Worm (Caenorhabditis elegans) whole organism, L4 larva: ENCODE data around the gene F54C9.3.

ENCODE experiments used
- D1046.2 ChIP-seq: fragments of 200-800 bp; sonication (Bioruptor generic); IDR thresholded peaks from 2 replicates; pipeline ENCODE4 v1.3.6; 2022; ENCODE audit warnings: missing genetic modification characterization, missing compliant biosample characterization
- F26F4.8 ChIP-seq: fragments of 200-800 bp; sonication (Bioruptor generic); conservative IDR thresholded peaks from 2 replicates; pipeline ENCODE4 v1.3.6; 2022; ENCODE audit warnings: missing genetic modification characterization, missing compliant biosample characterization
- T20F7.1 ChIP-seq: fragments of 200-800 bp; sonication (Bioruptor generic); optimal IDR thresholded peaks from 2 replicates; lab custom pipeline; 2018; ENCODE audit warnings: mild to moderate bottlenecking, missing genetic modification characterization, missing compliant biosample characterization
- Y105C5A.15 ChIP-seq: fragments of 200-800 bp; sonication (Bioruptor generic); IDR thresholded peaks from 2 replicates; pipeline ENCODE4 v1.3.6; 2022; ENCODE audit warnings: missing genetic modification characterization, missing compliant biosample characterization
- Y48G9A.11 ChIP-seq: fragments of 200-800 bp; sonication (Bioruptor generic); IDR thresholded peaks from 2 replicates; pipeline ENCODE4 v1.3.6; 2022; ENCODE audit warnings: missing genetic modification reagents, missing genetic modification characterization, missing compliant biosample characterization
- Y75B8A.6 ChIP-seq: fragments of 200-800 bp; sonication (Bioruptor generic); IDR thresholded peaks from 2 replicates; pipeline ENCODE4 v1.3.6; 2022; ENCODE audit warnings: missing genetic modification reagents, missing genetic modification characterization, missing compliant biosample characterization
- ZK337.2 ChIP-seq: fragments of 200-800 bp; sonication (Bioruptor generic); IDR thresholded peaks from 2 replicates; pipeline ENCODE4 v1.3.6; 2022; ENCODE audit warnings: missing genetic modification reagents, missing genetic modification characterization, missing compliant biosample characterization
- aha-1 ChIP-seq: fragments of 150-350 bp; peaks from one replicate; lab custom pipeline; 2014; ENCODE audit warnings: missing biosample characterization, missing genetic modification characterization
- aly-2 ChIP-seq: sonication (generic microtip); optimal IDR thresholded peaks from 2 replicates; lab custom pipeline; 2018; ENCODE audit warnings: missing biosample characterization, missing genetic modification characterization
- attf-4 ChIP-seq: sonication (generic microtip); optimal IDR thresholded peaks from 3 replicates; lab custom pipeline; 2017; ENCODE audit warnings: missing biosample characterization, missing genetic modification characterization
- ceh-32 ChIP-seq: sonication (generic microtip); optimal IDR thresholded peaks from 2 replicates; lab custom pipeline; 2016; ENCODE audit warnings: mild to moderate bottlenecking, missing genetic modification characterization, missing compliant biosample characterization; ENCODE audit not compliant: poor library complexity
- ceh-44 ChIP-seq: fragments of 200-800 bp; sonication (Bioruptor generic); IDR thresholded peaks from 2 replicates; pipeline ENCODE4 v1.3.6; 2022; ENCODE audit warnings: missing genetic modification reagents, missing genetic modification characterization, missing compliant biosample characterization
- ceh-62 ChIP-seq: sonication (generic microtip); optimal IDR thresholded peaks from 2 replicates; lab custom pipeline; 2017; ENCODE audit warnings: missing biosample characterization, missing genetic modification characterization
- cey-2 ChIP-seq: sonication (generic microtip); optimal IDR thresholded peaks from 3 replicates; lab custom pipeline; 2017; ENCODE audit warnings: missing genetic modification characterization, mild to moderate bottlenecking, missing compliant biosample characterization, antibody characterized with exemption, borderline replicate concordance; ENCODE audit not compliant: insufficient read depth
- daf-16 ChIP-seq, 3 experiments: sonication (generic microtip); optimal IDR thresholded peaks; 2 replicates each; lab custom pipeline; 2016 to 2017; ENCODE audit warnings: missing genetic modification characterization in 3 of 3, missing genetic modification reagents in 3 of 3, mild to moderate bottlenecking in 2 of 3, missing compliant biosample characterization in 2 of 3, missing biosample characterization in 1 of 3, moderate library complexity in 1 of 3
- daf-19 ChIP-seq: fragments of 200-800 bp; sonication (Bioruptor generic); conservative IDR thresholded peaks from 2 replicates; pipeline ENCODE4 v1.3.6; 2022; ENCODE audit warnings: missing genetic modification characterization, missing compliant biosample characterization
- daf-8 ChIP-seq: fragments of 200-800 bp; sonication (Bioruptor generic); IDR thresholded peaks from 2 replicates; pipeline ENCODE4 v1.3.6; 2022; ENCODE audit warnings: missing genetic modification characterization, missing compliant biosample characterization
- dmd-6 ChIP-seq: fragments of 200-800 bp; sonication (Bioruptor generic); IDR thresholded peaks from 2 replicates; pipeline ENCODE4 v1.3.6; 2022; ENCODE audit warnings: missing genetic modification reagents, missing genetic modification characterization, missing compliant biosample characterization
- dpl-1 ChIP-seq: fragments of 150-350 bp; optimal IDR thresholded peaks from 2 replicates; lab custom pipeline; 2014; ENCODE audit warnings: missing biosample characterization, missing genetic modification reagents, missing genetic modification characterization
- duxl-1 ChIP-seq: sonication (generic microtip); optimal IDR thresholded peaks from 2 replicates; lab custom pipeline; 2016; ENCODE audit warnings: mild to moderate bottlenecking, missing genetic modification characterization, moderate library complexity, missing compliant biosample characterization; ENCODE audit not compliant: poor library complexity
- dve-1 ChIP-seq: sonication (generic microtip); optimal IDR thresholded peaks from 2 replicates; lab custom pipeline; 2017; ENCODE audit warnings: antibody characterized with exemption, mild to moderate bottlenecking, missing genetic modification characterization, missing compliant biosample characterization; ENCODE audit not compliant: insufficient read depth
- egl-43 ChIP-seq: fragments of 200-800 bp; sonication (Bioruptor generic); IDR thresholded peaks from 2 replicates; pipeline ENCODE4 v1.3.6; 2022; ENCODE audit warnings: missing genetic modification reagents, missing genetic modification characterization, missing compliant biosample characterization
- hif-1 ChIP-seq, 2 experiments: sonication (generic microtip); optimal IDR thresholded peaks; 2 replicates each; lab custom pipeline; 2016 to 2017; ENCODE audit warnings: missing compliant biosample characterization in 2 of 2, missing genetic modification characterization in 2 of 2, missing genetic modification reagents in 2 of 2, missing genotype in 2 of 2, mild to moderate bottlenecking in 1 of 2
- hlh-11 ChIP-seq: fragments of 200-800 bp; sonication (Bioruptor generic); optimal IDR thresholded peaks from 2 replicates; lab custom pipeline; 2018; ENCODE audit warnings: mild to moderate bottlenecking, missing genetic modification characterization, missing compliant biosample characterization
- hlh-30 ChIP-seq: sonication (generic microtip); optimal IDR thresholded peaks from 2 replicates; lab custom pipeline; 2017; ENCODE audit warnings: antibody characterized with exemption, mild to moderate bottlenecking, missing genetic modification characterization, missing compliant biosample characterization; ENCODE audit not compliant: insufficient read depth
- jun-1 ChIP-seq: fragments of 150-350 bp; optimal IDR thresholded peaks from 2 replicates; lab custom pipeline; 2014; ENCODE audit warnings: missing biosample characterization, missing genetic modification reagents, missing genetic modification characterization
- lin-1 ChIP-seq: fragments of 200-800 bp; sonication (Bioruptor generic); IDR thresholded peaks from 2 replicates; pipeline ENCODE4 v1.3.6; 2022; ENCODE audit warnings: missing genetic modification reagents, missing genetic modification characterization, missing compliant biosample characterization
- lin-38 ChIP-seq: fragments of 200-800 bp; sonication (Bioruptor generic); IDR thresholded peaks from 2 replicates; pipeline ENCODE4 v1.3.6; 2022; ENCODE audit warnings: missing genetic modification reagents, missing genetic modification characterization, missing compliant biosample characterization
- lsy-2 ChIP-seq, 2 experiments: fragments of 150-350 bp in 1 of 2; sonication (generic microtip) in 1 of 2; optimal IDR thresholded peaks; 2 replicates each; lab custom pipeline; 2014 to 2017; ENCODE audit warnings: missing biosample characterization in 2 of 2, missing genetic modification characterization in 2 of 2
- mdl-1 ChIP-seq, 2 experiments: fragments of 150-350 bp in 1 of 2; sonication (generic microtip) in 1 of 2; optimal IDR thresholded peaks; 2 replicates each; lab custom pipeline; 2014 to 2017; ENCODE audit warnings: missing biosample characterization in 2 of 2, missing genetic modification characterization in 2 of 2
- mes-2 ChIP-seq: sonication (generic microtip); optimal IDR thresholded peaks from 2 replicates; lab custom pipeline; 2016; ENCODE audit warnings: missing genotype, mild to moderate bottlenecking, missing genetic modification characterization, missing compliant biosample characterization; ENCODE audit not compliant: poor library complexity, severe bottlenecking
- nhr-10 ChIP-seq: fragments of 150-350 bp; optimal IDR thresholded peaks from 2 replicates; lab custom pipeline; 2014; ENCODE audit warnings: missing biosample characterization, missing genetic modification characterization
- nhr-102 ChIP-seq: sonication (generic microtip); optimal IDR thresholded peaks from 2 replicates; lab custom pipeline; 2016; ENCODE audit warnings: mild to moderate bottlenecking, missing genetic modification characterization, moderate library complexity, missing compliant biosample characterization
- nhr-28 ChIP-seq: fragments of 150-350 bp; optimal IDR thresholded peaks from 2 replicates; lab custom pipeline; 2014; ENCODE audit warnings: missing biosample characterization, missing genetic modification characterization
- nhr-76 ChIP-seq: fragments of 150-350 bp; optimal IDR thresholded peaks from 2 replicates; lab custom pipeline; 2014; ENCODE audit warnings: missing biosample characterization, missing genetic modification characterization
- pha-4 ChIP-seq, 2 experiments: fragments of 150-350 bp in 1 of 2; fragments of 200-800 bp in 1 of 2; sonication (Bioruptor generic) in 1 of 2; IDR thresholded peaks in 1 of 2; optimal IDR thresholded peaks in 1 of 2; 2 replicates each; pipeline versions ENCODE4 v1.3.6 to Lab custom; 2014 to 2022; ENCODE audit warnings: missing genetic modification characterization in 2 of 2, missing genetic modification reagents in 2 of 2, missing biosample characterization in 1 of 2, missing compliant biosample characterization in 1 of 2
- sdz-12 ChIP-seq: fragments of 200-800 bp; sonication (Bioruptor generic); optimal IDR thresholded peaks from 2 replicates; lab custom pipeline; 2018; ENCODE audit warnings: mild to moderate bottlenecking, missing genetic modification characterization, missing compliant biosample characterization
- unc-130 ChIP-seq: sonication (generic microtip); optimal IDR thresholded peaks from 2 replicates; lab custom pipeline; 2016; ENCODE audit warnings: missing genetic modification reagents, missing genetic modification characterization, missing compliant biosample characterization
- unc-39 ChIP-seq: sonication (generic microtip); optimal IDR thresholded peaks from 2 replicates; lab custom pipeline; 2017; ENCODE audit warnings: missing biosample characterization, missing genetic modification characterization
- unc-62 ChIP-seq, 3 experiments: fragments of 150-350 bp in 1 of 3; sonication (generic microtip); optimal IDR thresholded peaks in 2 of 3; peaks in 1 of 3; 1 replicate in 1 of 3; 2 replicates in 2 of 3; lab custom pipeline; 2014 to 2017; ENCODE audit warnings: missing biosample characterization in 3 of 3, missing genetic modification characterization in 3 of 3, missing genetic modification reagents in 3 of 3, missing genotype in 1 of 3
- ztf-11 ChIP-seq: fragments of 150-350 bp; optimal IDR thresholded peaks from 2 replicates; lab custom pipeline; 2014; ENCODE audit warnings: missing biosample characterization, missing genetic modification characterization

The F54C9.3 gene

DNA sequence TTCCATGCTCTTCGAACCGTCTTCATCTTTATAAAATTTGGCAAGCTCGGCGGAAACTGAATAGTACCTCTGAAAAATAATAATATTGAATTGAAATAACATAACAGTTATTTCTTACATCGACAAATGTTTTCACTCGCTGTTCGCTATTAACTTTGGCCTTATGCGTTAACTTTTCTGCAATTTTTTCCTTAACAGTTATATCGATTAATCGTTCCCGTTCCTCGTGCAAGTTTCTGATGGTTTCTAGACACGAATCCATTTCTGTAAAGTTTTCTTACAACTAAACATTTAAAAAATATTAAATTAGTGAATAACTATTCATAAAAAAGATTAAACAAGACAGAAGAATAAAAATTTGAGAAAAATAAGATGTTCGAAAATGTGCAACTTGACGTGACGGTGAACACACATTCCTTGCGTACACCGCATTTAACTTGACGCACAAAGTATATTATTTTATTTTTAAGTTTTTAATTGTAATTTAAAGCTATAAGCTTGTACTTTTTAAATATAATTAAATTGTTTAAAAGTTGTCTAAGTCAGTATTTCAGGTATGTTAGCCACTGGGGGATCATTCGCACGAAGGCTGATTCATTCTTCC, 41.4 kb downstream of the F54C9.3 start, which contains the start of the genes prp-9 and mrps-18B:
prp-9 (minus strand) TSS at position 264 of the 604 bp plus-strand sequence.
mrps-18B (plus strand) TSS at position 549 of the 604 bp plus-strand sequence.
- TF ChIP-seq daf-16 (GFP tag; optimal IDR thresholded peaks at IDR 0.05; lab: Kevin White, UChicago) (no peak), daf-16 (tag; optimal IDR thresholded peaks at IDR 0.05; lab: Kevin White, UChicago) (peak; percentile 25), Y75B8A.6 (GFP tag; lab: Robert Waterston, UW) (no peak), T20F7.1 (GFP tag; lab: Kevin White, UChicago) (peak; percentile 66), unc-62 (GFP tag; optimal IDR thresholded peaks at IDR 0.05 in 1 of 2; lab: Kevin White, UChicago) (peak in 1 of 2 experiments; percentile 90), unc-62 (tag; optimal IDR thresholded peaks at IDR 0.05; lab: Kevin White, UChicago) (no peak), lsy-2 (tag; optimal IDR thresholded peaks at IDR 0.05; lab: Kevin White, UChicago) (peak in 1 of 2 experiments; percentile 78), dpl-1 (GFP tag; lab: Kevin White, UChicago) (peak; percentile 54), hlh-30 (tag; lab: Kevin White, UChicago) (peak; percentile 23), daf-8 (GFP tag; lab: Robert Waterston, UW) (no peak), unc-39 (tag; lab: Kevin White, UChicago) (no peak), mes-2 (tag; lab: Kevin White, UChicago) (peak; percentile 81)

DNA sequence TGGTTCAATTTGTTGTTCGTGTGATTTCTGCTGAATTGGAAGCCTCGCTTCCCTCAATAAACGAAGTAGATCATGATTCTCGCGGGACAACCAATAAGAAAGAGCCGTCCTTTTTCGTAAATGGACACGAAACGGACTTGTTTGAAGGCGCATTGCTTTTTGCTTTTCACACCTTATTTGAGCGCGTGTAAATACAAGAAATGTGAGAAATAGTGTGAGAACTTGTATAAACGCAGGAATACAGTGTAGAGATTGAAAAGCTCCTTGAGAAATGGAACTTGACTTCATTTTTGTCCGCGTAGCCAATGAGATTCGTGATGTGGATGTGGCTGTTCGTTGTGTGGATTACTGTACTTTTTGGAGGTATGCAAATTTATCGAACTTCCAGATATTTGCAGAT, 46.0 kb downstream of the F54C9.3 start, which contains the start of gene cht-2:
cht-2 (plus strand) TSS at position 301 of the 400 bp plus-strand sequence.
- TF ChIP-seq egl-43 = no peak
- TF ChIP-seq lin-38 (GFP tag; lab: Robert Waterston, UW) = no peak
- no peak for TF ChIP-seq dve-1
- TF ChIP-seq nhr-28 = no peak
- no peak for TF ChIP-seq F26F4.8 (GFP tag; lab: Robert Waterston, UW)
- TF ChIP-seq jun-1 = no peak
- TF ChIP-seq aly-2 = no peak
- TF ChIP-seq cey-2 (tag; lab: Kevin White, UChicago) = no peak
- TF ChIP-seq ceh-62 (tag; lab: Kevin White, UChicago) = no peak
- TF ChIP-seq attf-4 (tag; lab: Kevin White, UChicago) = no peak
- TF ChIP-seq sdz-12 (GFP tag; lab: Kevin White, UChicago) = no peak
- no peak for TF ChIP-seq Y105C5A.15
- no peak for TF ChIP-seq lin-1 (GFP tag; lab: Robert Waterston, UW)
- TF ChIP-seq nhr-10 = no peak
- no peak for TF ChIP-seq ceh-44 (GFP tag; lab: Robert Waterston, UW)
- TF ChIP-seq D1046.2 (GFP tag; lab: Robert Waterston, UW) = no peak
- no peak for TF ChIP-seq dmd-6
- TF ChIP-seq daf-19 (GFP tag; lab: Robert Waterston, UW) = no peak

DNA sequence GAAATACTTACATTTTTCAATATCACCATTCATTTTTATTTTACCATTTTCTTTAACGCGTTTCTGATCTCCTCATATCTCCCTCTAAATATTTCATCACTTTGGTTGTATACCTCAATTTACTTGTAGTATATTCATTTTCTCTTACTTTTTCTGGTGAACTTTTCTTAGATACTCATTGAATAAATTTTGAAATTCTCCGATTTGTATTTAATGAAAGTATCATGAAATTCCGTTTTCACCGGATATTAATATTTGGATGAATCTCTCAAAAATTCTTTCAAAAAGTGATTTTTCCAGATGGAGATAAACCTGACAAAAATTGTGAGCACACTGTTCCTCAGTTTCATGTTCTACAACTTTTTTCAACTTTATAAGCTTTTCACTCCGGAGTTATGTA, 48.4 kb downstream of the F54C9.3 start, which contains the start of gene T13H5.8:
T13H5.8 (plus strand) TSS at position 301 of the 400 bp plus-strand sequence.
- TF ChIP-seq ztf-11 = no peak
- TF ChIP-seq lin-38 (GFP tag; lab: Robert Waterston, UW) = peak; percentile 41; the same call in 1 of the 2 replicates

DNA sequence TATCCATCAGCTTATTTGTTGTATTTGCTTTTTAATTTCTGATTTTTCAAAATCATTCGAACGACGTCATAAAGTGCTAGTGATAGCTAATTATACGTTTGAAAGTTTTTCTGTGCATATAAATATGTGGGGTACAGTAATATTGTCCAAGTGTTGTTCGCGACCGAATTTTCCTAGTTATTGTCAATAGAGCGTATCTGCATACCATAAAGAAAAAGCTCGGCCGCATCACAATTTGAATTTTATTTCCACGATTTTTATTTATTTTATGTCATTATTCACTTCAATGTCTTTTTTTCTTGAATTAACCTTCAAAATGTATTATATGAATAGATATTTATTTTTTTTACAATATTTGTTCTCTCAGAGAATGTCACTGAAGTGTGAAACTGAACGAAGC, 49.9 kb downstream of the F54C9.3 start, which contains the start of gene rnh-2:
rnh-2 (plus strand) TSS at position 368 of the 400 bp plus-strand sequence.
- TF ChIP-seq ZK337.2 (GFP tag; lab: Robert Waterston, UW) (peak; percentile 70; the same call in 1 of the 2 replicates), F26F4.8 (GFP tag; lab: Robert Waterston, UW) (no peak), hif-1 (tag; optimal IDR thresholded peaks at IDR 0.05; lab: Kevin White, UChicago) (peak in 1 of 2 experiments; percentile 79), nhr-28 (peak; percentile 54), nhr-102 (tag; lab: Kevin White, UChicago) (peak; percentile 59), unc-130 (peak; percentile 95), Y48G9A.11 (GFP tag; lab: Robert Waterston, UW) (no peak), sdz-12 (GFP tag; lab: Kevin White, UChicago) (no peak), hlh-11 (tag; lab: Kevin White, UChicago) (peak; percentile 34), dve-1 (peak; percentile 60), lsy-2 (tag; optimal IDR thresholded peaks at IDR 0.05; lab: Kevin White, UChicago) (peak in 1 of 2 experiments; percentile 92), daf-16 (GFP tag; optimal IDR thresholded peaks at IDR 0.05; lab: Kevin White, UChicago) (no peak), daf-16 (tag; optimal IDR thresholded peaks at IDR 0.05; lab: Kevin White, UChicago) (peak; percentile 50), duxl-1 (tag; lab: Kevin White, UChicago) (peak; percentile 62), nhr-76 (tag; lab: Kevin White, UChicago) (no peak), mdl-1 (tag; optimal IDR thresholded peaks at IDR 0.05; lab: Kevin White, UChicago) (peak in 1 of 2 experiments; percentile 18), aha-1 (peak; percentile 80), ceh-32 (tag; lab: Kevin White, UChicago) (no peak), pha-4 (GFP tag; IDR thresholded peaks at IDR 0.05; lab: Robert Waterston, UW) (peak; percentile 16; the same call in 1 of the 2 replicates), pha-4 (tag; optimal IDR thresholded peaks at IDR 0.05; lab: Kevin White, UChicago) (no peak)
